Worm (Caenorhabditis elegans) whole organism, L4 larva: Measurements from ENCODE around the gene nlp-25.

Source experiments
- ceh-82 ChIP-seq: sonication (generic microtip); optimal IDR thresholded peaks from 2 replicates; lab custom pipeline; 2017; ENCODE audit warnings: missing biosample characterization, missing genetic modification characterization
- egl-43 ChIP-seq: fragments of 200-800 bp; sonication (Bioruptor generic); IDR thresholded peaks from 2 replicates; pipeline ENCODE4 v1.3.6; 2022; ENCODE audit warnings: missing genetic modification reagents, missing genetic modification characterization, missing compliant biosample characterization
- lin-15B ChIP-seq: fragments of 150-350 bp; sonication (generic microtip); optimal IDR thresholded peaks from 3 replicates; lab custom pipeline; 2014; ENCODE audit warnings: missing biosample characterization, missing genetic modification characterization
- pha-4 ChIP-seq, 2 experiments: fragments of 150-350 bp in 1 of 2; fragments of 200-800 bp in 1 of 2; sonication (Bioruptor generic) in 1 of 2; IDR thresholded peaks in 1 of 2; optimal IDR thresholded peaks in 1 of 2; 2 replicates each; pipeline versions ENCODE4 v1.3.6 to Lab custom; 2014 to 2022; ENCODE audit warnings: missing genetic modification characterization in 2 of 2, missing genetic modification reagents in 2 of 2, missing biosample characterization in 1 of 2, missing compliant biosample characterization in 1 of 2

DNA sequence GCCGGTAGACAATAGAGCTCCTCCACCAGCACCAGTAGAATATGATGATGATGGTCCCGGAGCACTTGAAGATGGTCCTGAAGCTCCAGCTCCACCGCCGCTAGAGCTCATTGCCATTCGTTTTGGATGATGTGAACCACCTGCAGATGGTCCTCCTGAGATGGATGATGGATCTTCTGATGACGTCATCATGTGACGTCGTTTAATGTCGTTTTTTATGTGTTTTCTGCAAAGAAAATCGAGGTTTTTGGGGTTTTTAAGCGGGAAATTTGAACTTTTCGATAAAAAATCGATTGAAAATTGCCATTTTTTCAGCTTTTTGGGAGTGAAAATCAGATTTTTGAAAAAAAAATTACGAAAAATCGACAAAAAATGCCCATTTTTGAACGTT is 30.2 kb downstream of the nlp-25 start:
- no peak for TF ChIP-seq ceh-82 (tag; lab: Kevin White, UChicago)
- TF ChIP-seq pha-4 (GFP tag; IDR thresholded peaks at IDR 0.05; lab: Robert Waterston, UW): no peak
- TF ChIP-seq pha-4 (tag; optimal IDR thresholded peaks at IDR 0.05; lab: Kevin White, UChicago): no peak
- TF ChIP-seq egl-43 (GFP tag; lab: Robert Waterston, UW): 0 out of 2 replicates have a peak, but pooled peaks have one; percentile 43
- TF ChIP-seq lin-15B (tag; lab: Kevin White, UChicago): no peak
